Fruit fly (Drosophila melanogaster) whole organism, embryonic: ENCODE data around the gene CG6675.

Experiments used
- CG10565 ChIP-seq: fragments of 200-800 bp; sonication (Bioruptor generic); optimal IDR thresholded peaks from 3 replicates; lab custom pipeline; 2016; ENCODE audit warnings: missing biosample characterization, mild to moderate bottlenecking, missing genetic modification characterization
- CG34376 ChIP-seq: fragments of 200-800 bp; sonication (Bioruptor generic); optimal IDR thresholded peaks from 2 replicates; lab custom pipeline; 2018; ENCODE audit warnings: missing biosample characterization, mild to moderate bottlenecking, missing genetic modification characterization
- Side ChIP-seq: fragments of 200-800 bp; sonication (Bioruptor generic); optimal IDR thresholded peaks from 2 replicates; lab custom pipeline; 2016; ENCODE audit warnings: missing biosample characterization, missing genetic modification characterization
- bbx ChIP-seq: fragments of 200-800 bp; sonication (Bioruptor generic); IDR thresholded peaks from 2 replicates; pipeline ENCODE4 v1.3.6; 2022; ENCODE audit warnings: missing biosample characterization, missing genetic modification characterization; ENCODE audit not compliant: partially characterized antibody
- h ChIP-seq: fragments of >200 bp; optimal IDR thresholded peaks from 2 replicates; lab custom pipeline; 2017
- jumu ChIP-seq: fragments of 200-800 bp; sonication (Bioruptor generic); optimal IDR thresholded peaks from 3 replicates; lab custom pipeline; 2016; ENCODE audit warnings: missing biosample characterization, missing genetic modification characterization
- pros ChIP-seq: fragments of 200-800 bp; sonication (Bioruptor generic); optimal IDR thresholded peaks from 3 replicates; lab custom pipeline; 2019; ENCODE audit warnings: missing biosample characterization, mild to moderate bottlenecking, missing genetic modification characterization, moderate library complexity
- repo ChIP-seq: fragments of 200-800 bp; sonication (Bioruptor generic); optimal IDR thresholded peaks from 2 replicates; lab custom pipeline; 2016; ENCODE audit warnings: missing biosample characterization, missing genetic modification characterization
- zen2 ChIP-seq: fragments of 200-800 bp; sonication (Bioruptor generic); IDR thresholded peaks from 3 replicates; pipeline ENCODE4 v1.3.6; 2022; ENCODE audit warnings: missing biosample characterization, missing genetic modification characterization; ENCODE audit not compliant: partially characterized antibody

dm6 chr2L:22139354-22139753, 30.6 kb downstream of the CG6675 start:
- no peak for TF ChIP-seq h (lab: Kevin White, UChicago)
- TF ChIP-seq pros (GFP tag; lab: Kevin White, UChicago), result no peak
- TF ChIP-seq jumu (GFP tag; lab: Kevin White, UChicago), result no peak
- no peak for TF ChIP-seq Side (GFP tag; lab: Kevin White, UChicago)
- no peak for TF ChIP-seq CG34376 (GFP tag; lab: Kevin White, UChicago)
- no peak for TF ChIP-seq repo (GFP tag; lab: Kevin White, UChicago)
- TF ChIP-seq CG10565 (GFP tag; lab: Kevin White, UChicago), result no peak
- TF ChIP-seq bbx, result no peak
- TF ChIP-seq zen2 (GFP tag; lab: Robert Waterston, UW), result no peak
